Worm (Caenorhabditis elegans): Measurements from ENCODE around the gene vps-24.

DNA sequence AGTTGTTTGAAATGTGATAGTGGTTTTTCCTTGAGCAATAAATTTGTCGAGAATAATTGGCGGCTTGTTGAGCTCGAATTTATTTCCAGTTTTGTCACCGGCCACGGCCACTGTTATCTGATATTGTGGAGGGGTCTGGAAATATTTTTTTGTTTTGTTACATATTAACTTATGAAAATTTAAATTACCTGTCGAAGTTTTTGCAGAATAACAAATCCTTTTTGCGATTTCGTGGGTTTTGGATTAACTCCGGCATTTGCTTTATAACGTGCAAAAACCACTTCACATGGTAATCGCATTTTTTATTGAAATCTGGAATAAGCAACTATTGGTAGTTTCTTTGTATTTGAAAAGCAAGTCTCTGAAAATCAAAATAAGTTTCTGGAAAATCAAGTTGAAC is 42.3 kb downstream of the vps-24 start, which contains the start of gene lrr-1:
- TF ChIP-seq nhr-11 (tag; optimal IDR thresholded peaks at IDR 0.05) (no peak), unc-62 (GFP tag; optimal IDR thresholded peaks at IDR 0.05 in 1 of 2) (peak in 1 of 2 experiments; percentile 85), unc-62 (tag; optimal IDR thresholded peaks at IDR 0.05) (no peak), zag-1 (tag; optimal IDR thresholded peaks at IDR 0.05) (no peak), ama-1 (optimal IDR thresholded peaks at IDR 0.05) (no peak), nhr-77 (tag; optimal IDR thresholded peaks at IDR 0.05) (no peak), zip-2 (tag; optimal IDR thresholded peaks at IDR 0.05) (no peak), snpc-4 (tag; optimal IDR thresholded peaks at IDR 0.05) (no peak), ZK546.5 (tag; optimal IDR thresholded peaks at IDR 0.05) (no peak)
